Worm (Caenorhabditis elegans) whole organism, young adult: ENCODE measurements around the gene M151.1.

Experiments used
- attf-5 ChIP-seq: fragments of 200-800 bp; sonication (Bioruptor generic); optimal IDR thresholded peaks from 2 replicates; lab custom pipeline; 2018; ENCODE audit warnings: mild to moderate bottlenecking, missing genetic modification characterization, missing compliant biosample characterization
- ceh-100 ChIP-seq: fragments of 200-800 bp; sonication (Bioruptor generic); IDR thresholded peaks from 2 replicates; pipeline ENCODE4 v1.3.6; 2022; ENCODE audit warnings: missing genetic modification reagents, missing genetic modification characterization, missing compliant biosample characterization
- dpl-1 ChIP-seq: fragments of 150-350 bp; optimal IDR thresholded peaks from 2 replicates; lab custom pipeline; 2014; ENCODE audit warnings: missing biosample characterization, missing genetic modification reagents, missing genetic modification characterization
- lin-35 ChIP-seq, 3 experiments: fragments of 150-350 bp in 2 of 3; sonication (generic microtip) in 1 of 3; optimal IDR thresholded peaks; 2 replicates each; lab custom pipeline; 2014 to 2018; ENCODE audit warnings: missing biosample characterization in 3 of 3, missing genetic modification characterization in 3 of 3, missing genetic modification reagents in 3 of 3

ce11 chrII:3681365-3682083 lies 40.2 kb downstream of the M151.1 start, which contains the start of gene F19B10.10:
- TF ChIP-seq ceh-100 (GFP tag; lab: Robert Waterston, UW) (no peak), dpl-1 (GFP tag; lab: Kevin White, UChicago) (no peak), attf-5 (GFP tag; lab: Kevin White, UChicago) (no peak), lin-35 (GFP tag; optimal IDR thresholded peaks at IDR 0.05; lab: Kevin White, UChicago) (no peak)
